Worm (Caenorhabditis elegans) whole organism, L4 larva: Measurements from ENCODE around the gene C04A2.15.

Source experiments
- F37D6.2 ChIP-seq: sonication (generic microtip); optimal IDR thresholded peaks from 2 replicates; lab custom pipeline; 2016; ENCODE audit warnings: mild to moderate bottlenecking, missing genetic modification characterization, missing compliant biosample characterization
- F44E2.7 ChIP-seq: fragments of 200-800 bp; sonication (Bioruptor generic); IDR thresholded peaks from 2 replicates; pipeline ENCODE4 v2.1.2; 2022; ENCODE audit warnings: missing genetic modification characterization, missing compliant biosample characterization
- T20F7.1 ChIP-seq: fragments of 200-800 bp; sonication (Bioruptor generic); optimal IDR thresholded peaks from 2 replicates; lab custom pipeline; 2018; ENCODE audit warnings: mild to moderate bottlenecking, missing genetic modification characterization, missing compliant biosample characterization
- Y5F2A.4 ChIP-seq: fragments of 200-800 bp; sonication (Bioruptor generic); optimal IDR thresholded peaks from 2 replicates; lab custom pipeline; 2018; ENCODE audit warnings: mild to moderate bottlenecking, missing genetic modification characterization, missing compliant biosample characterization
- ZK337.2 ChIP-seq: fragments of 200-800 bp; sonication (Bioruptor generic); IDR thresholded peaks from 2 replicates; pipeline ENCODE4 v1.3.6; 2022; ENCODE audit warnings: missing genetic modification reagents, missing genetic modification characterization, missing compliant biosample characterization
- aha-1 ChIP-seq: fragments of 150-350 bp; peaks from one replicate; lab custom pipeline; 2014; ENCODE audit warnings: missing biosample characterization, missing genetic modification characterization
- aly-2 ChIP-seq: sonication (generic microtip); optimal IDR thresholded peaks from 2 replicates; lab custom pipeline; 2018; ENCODE audit warnings: missing biosample characterization, missing genetic modification characterization
- ceh-20 ChIP-seq: fragments of 200-800 bp; sonication (Bioruptor generic); IDR thresholded peaks from 2 replicates; pipeline ENCODE4 v1.3.6; 2022; ENCODE audit warnings: missing genetic modification reagents, missing genetic modification characterization, missing compliant biosample characterization
- ceh-28 ChIP-seq: fragments of 150-350 bp; optimal IDR thresholded peaks from 2 replicates; lab custom pipeline; 2014; ENCODE audit warnings: missing biosample characterization, missing genetic modification reagents, missing genetic modification characterization
- ceh-32 ChIP-seq: sonication (generic microtip); optimal IDR thresholded peaks from 2 replicates; lab custom pipeline; 2016; ENCODE audit warnings: mild to moderate bottlenecking, missing genetic modification characterization, missing compliant biosample characterization; ENCODE audit not compliant: poor library complexity
- ceh-44 ChIP-seq: fragments of 200-800 bp; sonication (Bioruptor generic); IDR thresholded peaks from 2 replicates; pipeline ENCODE4 v1.3.6; 2022; ENCODE audit warnings: missing genetic modification reagents, missing genetic modification characterization, missing compliant biosample characterization
- cey-2 ChIP-seq: sonication (generic microtip); optimal IDR thresholded peaks from 3 replicates; lab custom pipeline; 2017; ENCODE audit warnings: missing genetic modification characterization, mild to moderate bottlenecking, missing compliant biosample characterization, antibody characterized with exemption, borderline replicate concordance; ENCODE audit not compliant: insufficient read depth
- ctbp-1 ChIP-seq: fragments of 200-800 bp; sonication (Bioruptor generic); IDR thresholded peaks from 2 replicates; pipeline ENCODE4 v1.3.6; 2022; ENCODE audit warnings: missing genetic modification reagents, missing genetic modification characterization, missing compliant biosample characterization
- daf-16 ChIP-seq, 3 experiments: sonication (generic microtip); optimal IDR thresholded peaks; 2 replicates each; lab custom pipeline; 2016 to 2017; ENCODE audit warnings: missing genetic modification characterization in 3 of 3, missing genetic modification reagents in 3 of 3, mild to moderate bottlenecking in 2 of 3, missing compliant biosample characterization in 2 of 3, missing biosample characterization in 1 of 3, moderate library complexity in 1 of 3
- dmd-6 ChIP-seq: fragments of 200-800 bp; sonication (Bioruptor generic); IDR thresholded peaks from 2 replicates; pipeline ENCODE4 v1.3.6; 2022; ENCODE audit warnings: missing genetic modification reagents, missing genetic modification characterization, missing compliant biosample characterization
- dmd-8 ChIP-seq: fragments of 200-800 bp; sonication (Bioruptor generic); IDR thresholded peaks from 2 replicates; pipeline ENCODE4 v1.3.6; 2022; ENCODE audit warnings: missing genetic modification characterization, missing compliant biosample characterization
- dmd-9 ChIP-seq: fragments of 200-800 bp; sonication (Bioruptor generic); IDR thresholded peaks from 2 replicates; pipeline ENCODE4 v1.3.6; 2022; ENCODE audit warnings: missing genetic modification reagents, missing genetic modification characterization, missing compliant biosample characterization
- dve-1 ChIP-seq: sonication (generic microtip); optimal IDR thresholded peaks from 2 replicates; lab custom pipeline; 2017; ENCODE audit warnings: antibody characterized with exemption, mild to moderate bottlenecking, missing genetic modification characterization, missing compliant biosample characterization; ENCODE audit not compliant: insufficient read depth
- egl-43 ChIP-seq: fragments of 200-800 bp; sonication (Bioruptor generic); IDR thresholded peaks from 2 replicates; pipeline ENCODE4 v1.3.6; 2022; ENCODE audit warnings: missing genetic modification reagents, missing genetic modification characterization, missing compliant biosample characterization
- fkh-10 ChIP-seq: fragments of 150-350 bp; optimal IDR thresholded peaks from 2 replicates; lab custom pipeline; 2014; ENCODE audit warnings: missing biosample characterization, missing genetic modification reagents, missing genetic modification characterization
- hif-1 ChIP-seq, 2 experiments: sonication (generic microtip); optimal IDR thresholded peaks; 2 replicates each; lab custom pipeline; 2016 to 2017; ENCODE audit warnings: missing compliant biosample characterization in 2 of 2, missing genetic modification characterization in 2 of 2, missing genetic modification reagents in 2 of 2, missing genotype in 2 of 2, mild to moderate bottlenecking in 1 of 2
- hlh-11 ChIP-seq: fragments of 200-800 bp; sonication (Bioruptor generic); optimal IDR thresholded peaks from 2 replicates; lab custom pipeline; 2018; ENCODE audit warnings: mild to moderate bottlenecking, missing genetic modification characterization, missing compliant biosample characterization
- hlh-30 ChIP-seq: sonication (generic microtip); optimal IDR thresholded peaks from 2 replicates; lab custom pipeline; 2017; ENCODE audit warnings: antibody characterized with exemption, mild to moderate bottlenecking, missing genetic modification characterization, missing compliant biosample characterization; ENCODE audit not compliant: insufficient read depth
- hmg-1.1 ChIP-seq: fragments of 200-800 bp; sonication (Bioruptor generic); IDR thresholded peaks from 2 replicates; pipeline ENCODE4 v1.3.6; 2022; ENCODE audit warnings: missing genetic modification reagents, missing genetic modification characterization, missing compliant biosample characterization
- lim-7 ChIP-seq: fragments of 200-800 bp; sonication (Bioruptor generic); IDR thresholded peaks from 2 replicates; pipeline ENCODE4 v1.3.6; 2022; ENCODE audit warnings: missing genetic modification characterization, missing compliant biosample characterization
- lin-39 ChIP-seq: fragments of 150-350 bp; optimal IDR thresholded peaks from 2 replicates; lab custom pipeline; 2014; ENCODE audit warnings: missing biosample characterization, missing genetic modification reagents, missing genetic modification characterization
- lsy-2 ChIP-seq, 2 experiments: fragments of 150-350 bp in 1 of 2; sonication (generic microtip) in 1 of 2; optimal IDR thresholded peaks; 2 replicates each; lab custom pipeline; 2014 to 2017; ENCODE audit warnings: missing biosample characterization in 2 of 2, missing genetic modification characterization in 2 of 2
- mdl-1 ChIP-seq, 2 experiments: fragments of 150-350 bp in 1 of 2; sonication (generic microtip) in 1 of 2; optimal IDR thresholded peaks; 2 replicates each; lab custom pipeline; 2014 to 2017; ENCODE audit warnings: missing biosample characterization in 2 of 2, missing genetic modification characterization in 2 of 2
- mep-1 ChIP-seq: fragments of 150-350 bp; sonication (generic microtip); optimal IDR thresholded peaks from 3 replicates; lab custom pipeline; 2014; ENCODE audit warnings: missing biosample characterization, missing genetic modification characterization
- mxl-3 ChIP-seq: fragments of 200-800 bp; sonication (Bioruptor generic); optimal IDR thresholded peaks from 2 replicates; lab custom pipeline; 2018; ENCODE audit warnings: mild to moderate bottlenecking, missing genetic modification characterization, missing compliant biosample characterization
- nhr-111 ChIP-seq: fragments of 200-800 bp; sonication (Bioruptor generic); optimal IDR thresholded peaks from 2 replicates; lab custom pipeline; 2018; ENCODE audit warnings: mild to moderate bottlenecking, missing genetic modification characterization, missing compliant biosample characterization
- nhr-25 ChIP-seq: sonication (generic microtip); optimal IDR thresholded peaks from 2 replicates; lab custom pipeline; 2017; ENCODE audit warnings: missing genetic modification characterization, mild to moderate bottlenecking, missing compliant biosample characterization, antibody characterized with exemption, moderate library complexity, borderline replicate concordance; ENCODE audit not compliant: insufficient read depth
- nhr-28 ChIP-seq: fragments of 150-350 bp; optimal IDR thresholded peaks from 2 replicates; lab custom pipeline; 2014; ENCODE audit warnings: missing biosample characterization, missing genetic modification characterization
- nhr-48 ChIP-seq: sonication (generic microtip); optimal IDR thresholded peaks from 2 replicates; lab custom pipeline; 2016; ENCODE audit warnings: mild to moderate bottlenecking, missing genetic modification characterization, missing compliant biosample characterization
- nhr-6 ChIP-seq: fragments of 150-350 bp; optimal IDR thresholded peaks from 2 replicates; lab custom pipeline; 2014; ENCODE audit warnings: missing biosample characterization, missing genetic modification characterization
- nhr-76 ChIP-seq: fragments of 150-350 bp; optimal IDR thresholded peaks from 2 replicates; lab custom pipeline; 2014; ENCODE audit warnings: missing biosample characterization, missing genetic modification characterization
- nhr-77 ChIP-seq: fragments of 150-350 bp; optimal IDR thresholded peaks from 2 replicates; lab custom pipeline; 2014; ENCODE audit warnings: missing biosample characterization, missing genetic modification characterization
- pha-4 ChIP-seq, 2 experiments: fragments of 150-350 bp in 1 of 2; fragments of 200-800 bp in 1 of 2; sonication (Bioruptor generic) in 1 of 2; IDR thresholded peaks in 1 of 2; optimal IDR thresholded peaks in 1 of 2; 2 replicates each; pipeline versions ENCODE4 v1.3.6 to Lab custom; 2014 to 2022; ENCODE audit warnings: missing genetic modification characterization in 2 of 2, missing genetic modification reagents in 2 of 2, missing biosample characterization in 1 of 2, missing compliant biosample characterization in 1 of 2
- php-3 ChIP-seq: fragments of 200-800 bp; sonication (Bioruptor generic); IDR thresholded peaks from 2 replicates; pipeline ENCODE4 v1.3.6; 2022; ENCODE audit warnings: missing genetic modification reagents, missing genetic modification characterization, missing compliant biosample characterization
- pqm-1 ChIP-seq: sonication (generic microtip); optimal IDR thresholded peaks from 2 replicates; lab custom pipeline; 2017; ENCODE audit warnings: missing biosample characterization, missing genetic modification characterization
- set-16 ChIP-seq: fragments of 200-800 bp; sonication (Bioruptor generic); IDR thresholded peaks from 2 replicates; pipeline ENCODE4 v1.3.6; 2022; ENCODE audit warnings: missing genetic modification reagents, missing genetic modification characterization, missing compliant biosample characterization
- skn-1 ChIP-seq: fragments of 150-350 bp; optimal IDR thresholded peaks from 2 replicates; lab custom pipeline; 2014; ENCODE audit warnings: missing biosample characterization, missing genetic modification characterization
- spr-1 ChIP-seq: sonication (generic microtip); optimal IDR thresholded peaks from 2 replicates; lab custom pipeline; 2016; ENCODE audit warnings: mild to moderate bottlenecking, missing genetic modification characterization, missing compliant biosample characterization
- tra-1 ChIP-seq: fragments of 200-800 bp; sonication (Bioruptor generic); IDR thresholded peaks from 2 replicates; pipeline ENCODE4 v1.3.6; 2022; ENCODE audit warnings: missing genetic modification reagents, missing genetic modification characterization, missing compliant biosample characterization
- unc-62 ChIP-seq, 3 experiments: fragments of 150-350 bp in 1 of 3; sonication (generic microtip); optimal IDR thresholded peaks in 2 of 3; peaks in 1 of 3; 1 replicate in 1 of 3; 2 replicates in 2 of 3; lab custom pipeline; 2014 to 2017; ENCODE audit warnings: missing biosample characterization in 3 of 3, missing genetic modification characterization in 3 of 3, missing genetic modification reagents in 3 of 3, missing genotype in 1 of 3
- zfp-2 ChIP-seq: sonication (generic microtip); optimal IDR thresholded peaks from 2 replicates; lab custom pipeline; 2016; ENCODE audit warnings: mild to moderate bottlenecking, missing genetic modification characterization, missing compliant biosample characterization
- ztf-11 ChIP-seq: fragments of 150-350 bp; optimal IDR thresholded peaks from 2 replicates; lab custom pipeline; 2014; ENCODE audit warnings: missing biosample characterization, missing genetic modification characterization

C04A2.15 gene

ce11 chrII:6823912-6824311 is 28.1 kb upstream of the C04A2.15 start:
- no peak for TF ChIP-seq spr-1
- peak; percentile 23 for TF ChIP-seq nhr-48 (tag; lab: Kevin White, UChicago)
- peak; percentile 51 for TF ChIP-seq nhr-28 (tag; lab: Kevin White, UChicago)
- no peak for TF ChIP-seq egl-43 (GFP tag; lab: Robert Waterston, UW)
- no peak for TF ChIP-seq zfp-2 (tag; lab: Kevin White, UChicago)
- TF ChIP-seq hlh-11 (tag; lab: Kevin White, UChicago) = peak; percentile 38
- no peak for TF ChIP-seq cey-2
- peak; percentile 71 for TF ChIP-seq mep-1 (tag; lab: Kevin White, UChicago)
- peak; percentile 21 for TF ChIP-seq aha-1
- no peak for TF ChIP-seq ZK337.2 (GFP tag; lab: Robert Waterston, UW)
- peak in 1 of 2 experiments; percentile 67 for TF ChIP-seq lsy-2 (tag; optimal IDR thresholded peaks at IDR 0.05; lab: Kevin White, UChicago)
- TF ChIP-seq ztf-11 = no peak
- peak in 1 of 2 experiments; percentile 14 for TF ChIP-seq hif-1 (tag; optimal IDR thresholded peaks at IDR 0.05; lab: Kevin White, UChicago)
- TF ChIP-seq ctbp-1 (GFP tag; lab: Robert Waterston, UW) = peak; percentile 77
- TF ChIP-seq F44E2.7 (GFP tag; lab: Robert Waterston, UW) = no peak
- peak; percentile 5 for TF ChIP-seq hlh-30
- no peak for TF ChIP-seq lim-7
- no peak for TF ChIP-seq nhr-76
- TF ChIP-seq nhr-77 = no peak
- TF ChIP-seq nhr-111 (GFP tag; lab: Kevin White, UChicago) = no peak
- no peak for TF ChIP-seq ceh-28 (tag; lab: Kevin White, UChicago)
- TF ChIP-seq fkh-10 (GFP tag; lab: Kevin White, UChicago) = no peak
- peak; percentile 19 for TF ChIP-seq F37D6.2 (tag; lab: Kevin White, UChicago)
- peak; percentile 53 for TF ChIP-seq dmd-6 (GFP tag; lab: Robert Waterston, UW)
- TF ChIP-seq nhr-25 (tag; lab: Kevin White, UChicago) = peak; percentile 54
- no peak for TF ChIP-seq php-3 (GFP tag; lab: Robert Waterston, UW)
- TF ChIP-seq mdl-1 (tag; optimal IDR thresholded peaks at IDR 0.05; lab: Kevin White, UChicago) = peak; percentile 25 to 63
- TF ChIP-seq aly-2 (tag; lab: Kevin White, UChicago) = no peak
- 0 out of 2 replicates have a peak, but pooled peaks have one; percentile 49 for TF ChIP-seq tra-1
- TF ChIP-seq pha-4 (GFP tag; IDR thresholded peaks at IDR 0.05; lab: Robert Waterston, UW) = no peak
- TF ChIP-seq pha-4 (tag; optimal IDR thresholded peaks at IDR 0.05; lab: Kevin White, UChicago) = no peak
- TF ChIP-seq set-16 (GFP tag; lab: Robert Waterston, UW) = no peak
- no peak for TF ChIP-seq ceh-44 (GFP tag; lab: Robert Waterston, UW)
- no peak for TF ChIP-seq skn-1 (tag; lab: Kevin White, UChicago)
- TF ChIP-seq ceh-32 (tag; lab: Kevin White, UChicago) = no peak

ce11 chrII:6824524-6824923 is 27.5 kb upstream of the C04A2.15 start:
- peak; percentile 92 for TF ChIP-seq aha-1
- peak; percentile 73 for TF ChIP-seq hlh-11 (tag; lab: Kevin White, UChicago)
- TF ChIP-seq unc-62 (GFP tag; optimal IDR thresholded peaks at IDR 0.05 in 1 of 2; lab: Kevin White, UChicago) = peak in 1 of 2 experiments; percentile 90
- no peak for TF ChIP-seq unc-62 (tag; optimal IDR thresholded peaks at IDR 0.05; lab: Kevin White, UChicago)
- TF ChIP-seq egl-43 (GFP tag; lab: Robert Waterston, UW) = no peak
- TF ChIP-seq pqm-1 (tag; lab: Kevin White, UChicago) = peak; percentile 93
- TF ChIP-seq tra-1 = peak; percentile 65
- TF ChIP-seq ceh-44 (GFP tag; lab: Robert Waterston, UW) = no peak
- TF ChIP-seq Y5F2A.4 (GFP tag; lab: Kevin White, UChicago) = no peak
- no peak for TF ChIP-seq dmd-9
- TF ChIP-seq lin-39 = no peak
- TF ChIP-seq ceh-20 (GFP tag; lab: Robert Waterston, UW) = peak; percentile 35; the same call in 1 of the 2 replicates
- peak; percentile 51 for TF ChIP-seq nhr-77
- peak; percentile 8 for TF ChIP-seq T20F7.1 (GFP tag; lab: Kevin White, UChicago)
- TF ChIP-seq hmg-1.1 (GFP tag; lab: Robert Waterston, UW) = no peak
- TF ChIP-seq nhr-6 (tag; lab: Kevin White, UChicago) = peak; percentile 18
- peak; percentile 61 for TF ChIP-seq mxl-3 (GFP tag; lab: Kevin White, UChicago)
- no peak for TF ChIP-seq dmd-8 (GFP tag; lab: Robert Waterston, UW)
- peak; percentile 58 for TF ChIP-seq dve-1
- peak; percentile 41 for TF ChIP-seq hlh-30
- TF ChIP-seq dmd-6 (GFP tag; lab: Robert Waterston, UW) = peak; percentile 92
- TF ChIP-seq nhr-28 (tag; lab: Kevin White, UChicago) = peak; percentile 96
- peak in 1 of 2 experiments; percentile 57 for TF ChIP-seq mdl-1 (tag; optimal IDR thresholded peaks at IDR 0.05; lab: Kevin White, UChicago)
- TF ChIP-seq daf-16 (GFP tag; optimal IDR thresholded peaks at IDR 0.05; lab: Kevin White, UChicago) = no peak
- peak; percentile 45 for TF ChIP-seq daf-16 (tag; optimal IDR thresholded peaks at IDR 0.05; lab: Kevin White, UChicago)
- TF ChIP-seq set-16 (GFP tag; lab: Robert Waterston, UW) = no peak
